Fruit fly (Drosophila melanogaster) whole organism, embryonic: ENCODE results near the gene Zw.

ENCODE experiments used
- Atf6 ChIP-seq: fragments of 200-800 bp; sonication (Bioruptor generic); IDR thresholded peaks from 2 replicates; pipeline ENCODE4 v1.3.6; 2022; ENCODE audit warnings: missing biosample characterization, missing genetic modification characterization
- B-H1 ChIP-seq: fragments of 200-800 bp; sonication (Bioruptor generic); IDR thresholded peaks from 3 replicates; pipeline ENCODE4 v1.3.6; 2022; ENCODE audit warnings: missing biosample characterization, missing genetic modification characterization
- Bteb2 ChIP-seq: fragments of 200-800 bp; sonication (Bioruptor generic); optimal IDR thresholded peaks from 2 replicates; lab custom pipeline; 2016; ENCODE audit warnings: missing biosample characterization, missing genetic modification characterization
- CG12219 ChIP-seq: fragments of 200-800 bp; sonication (Bioruptor generic); optimal IDR thresholded peaks from 3 replicates; lab custom pipeline; 2018; ENCODE audit warnings: missing biosample characterization, mild to moderate bottlenecking, missing genetic modification characterization
- CG1233 ChIP-seq: fragments of 200-800 bp; sonication (Bioruptor generic); optimal IDR thresholded peaks from 4 replicates; lab custom pipeline; 2018; ENCODE audit warnings: missing biosample characterization, mild to moderate bottlenecking, missing genetic modification characterization
- CG12744 ChIP-seq: fragments of 200-800 bp; sonication (Bioruptor generic); optimal IDR thresholded peaks from 2 replicates; lab custom pipeline; 2016; ENCODE audit warnings: missing biosample characterization, missing genetic modification characterization
- CG14710 ChIP-seq: fragments of 200-800 bp; sonication (Bioruptor generic); optimal IDR thresholded peaks from 3 replicates; lab custom pipeline; 2019; ENCODE audit warnings: missing biosample characterization, mild to moderate bottlenecking, missing genetic modification characterization, moderate library complexity
- CG14965 ChIP-seq: fragments of 200-800 bp; sonication (Bioruptor generic); optimal IDR thresholded peaks from 2 replicates; lab custom pipeline; 2016; ENCODE audit warnings: missing biosample characterization, missing genetic modification characterization, borderline replicate concordance
- CG1603 ChIP-seq: fragments of 200-800 bp; sonication (Bioruptor generic); optimal IDR thresholded peaks from 2 replicates; lab custom pipeline; 2019; ENCODE audit warnings: missing biosample characterization, mild to moderate bottlenecking, missing genetic modification characterization, moderate library complexity
- CG1647 ChIP-seq: fragments of 200-800 bp; sonication (Bioruptor generic); optimal IDR thresholded peaks from 3 replicates; lab custom pipeline; 2016; ENCODE audit warnings: missing biosample characterization, missing genetic modification characterization
- CG16813 ChIP-seq: fragments of 200-800 bp; sonication (Bioruptor generic); IDR thresholded peaks from 3 replicates; pipeline ENCODE4 v1.3.6; 2022; ENCODE audit warnings: missing biosample characterization, missing genetic modification characterization; ENCODE audit not compliant: partially characterized antibody
- CG17385 ChIP-seq: fragments of 200-800 bp; sonication (Bioruptor generic); optimal IDR thresholded peaks from 3 replicates; lab custom pipeline; 2018; ENCODE audit warnings: missing biosample characterization, mild to moderate bottlenecking, missing genetic modification characterization
- CG17612 ChIP-seq: fragments of 200-800 bp; sonication (Bioruptor generic); IDR thresholded peaks from 2 replicates; pipeline ENCODE4 v1.3.6; 2022; ENCODE audit warnings: missing biosample characterization, missing genetic modification characterization
- CG1832 ChIP-seq: fragments of 200-800 bp; sonication (Bioruptor generic); optimal IDR thresholded peaks from 2 replicates; lab custom pipeline; 2017; ENCODE audit warnings: missing biosample characterization, mild to moderate bottlenecking, missing genetic modification characterization, inconsistent platforms
- CG2129 ChIP-seq: fragments of 200-800 bp; sonication (Bioruptor generic); IDR thresholded peaks from 2 replicates; pipeline ENCODE4 v1.3.6; 2022; ENCODE audit warnings: missing biosample characterization, missing genetic modification characterization; ENCODE audit not compliant: partially characterized antibody
- CG2678 ChIP-seq: fragments of 200-800 bp; sonication (Bioruptor generic); optimal IDR thresholded peaks from 3 replicates; lab custom pipeline; 2019; ENCODE audit warnings: missing biosample characterization, mild to moderate bottlenecking, missing genetic modification characterization, moderate library complexity
- CG31224 ChIP-seq: fragments of 200-800 bp; sonication (Bioruptor generic); IDR thresholded peaks from 2 replicates; pipeline ENCODE4 v1.3.6; 2022; ENCODE audit warnings: missing biosample characterization, missing genetic modification characterization
- CG34422 ChIP-seq: fragments of 200-800 bp; sonication (Bioruptor generic); IDR thresholded peaks from 3 replicates; pipeline ENCODE4 v1.3.6; 2022; ENCODE audit warnings: missing biosample characterization, missing genetic modification characterization
- CG3995 ChIP-seq: fragments of 200-800 bp; sonication (Bioruptor generic); optimal IDR thresholded peaks from 3 replicates; lab custom pipeline; 2016; ENCODE audit warnings: missing biosample characterization, missing genetic modification characterization
- CG5245 ChIP-seq: fragments of 200-800 bp; sonication (Bioruptor generic); optimal IDR thresholded peaks from 3 replicates; lab custom pipeline; 2016; ENCODE audit warnings: missing biosample characterization, missing genetic modification characterization
- CG6689 ChIP-seq: fragments of 200-800 bp; sonication (Bioruptor generic); IDR thresholded peaks from 2 replicates; pipeline ENCODE4 v1.3.6; 2022; ENCODE audit warnings: missing biosample characterization, missing genetic modification characterization
- CG7556 ChIP-seq: fragments of 200-800 bp; sonication (Bioruptor generic); optimal IDR thresholded peaks from 2 replicates; lab custom pipeline; 2017; ENCODE audit warnings: missing biosample characterization, mild to moderate bottlenecking, missing genetic modification characterization
- CG8290 ChIP-seq, 3 experiments: fragments of 200-800 bp; sonication (Bioruptor generic); optimal IDR thresholded peaks; 2 replicates each; lab custom pipeline; 2016 to 2019; ENCODE audit warnings: missing biosample characterization in 3 of 3, missing genetic modification characterization in 3 of 3, mild to moderate bottlenecking in 2 of 3, moderate library complexity in 1 of 3
- Dip2 ChIP-seq: fragments of 200-800 bp; sonication (Bioruptor generic); IDR thresholded peaks from 2 replicates; pipeline ENCODE4 v1.3.6; 2022; ENCODE audit warnings: missing biosample characterization, missing genetic modification characterization
- Fer1 ChIP-seq: fragments of 200-800 bp; sonication (Bioruptor generic); optimal IDR thresholded peaks from 2 replicates; lab custom pipeline; 2017; ENCODE audit warnings: missing biosample characterization, mild to moderate bottlenecking, missing genetic modification characterization
- H15 ChIP-seq: fragments of 200-800 bp; sonication (Bioruptor generic); IDR thresholded peaks from 3 replicates; pipeline ENCODE4 v1.3.6; 2022; ENCODE audit warnings: missing biosample characterization, missing genetic modification characterization
- HmgZ ChIP-seq: fragments of 200-800 bp; sonication (Bioruptor generic); optimal IDR thresholded peaks from 2 replicates; lab custom pipeline; 2018; ENCODE audit warnings: missing biosample characterization, mild to moderate bottlenecking, missing genetic modification characterization
- Hr3 ChIP-seq: fragments of 200-800 bp; sonication (Bioruptor generic); optimal IDR thresholded peaks from 3 replicates; lab custom pipeline; 2016; ENCODE audit warnings: missing biosample characterization, missing genetic modification characterization
- Jarid2 ChIP-seq: fragments of 200-800 bp; sonication (Bioruptor generic); optimal IDR thresholded peaks from 3 replicates; lab custom pipeline; 2017; ENCODE audit warnings: mild to moderate bottlenecking, missing biosample characterization, missing genetic modification reagents, missing genetic modification characterization
- Kr ChIP-seq: fragments of 200-800 bp; sonication (Bioruptor generic); optimal IDR thresholded peaks from 2 replicates; lab custom pipeline; 2017; ENCODE audit warnings: missing biosample characterization, mild to moderate bottlenecking, missing genetic modification characterization
- MESR4 ChIP-seq: fragments of 200-800 bp; sonication (Bioruptor generic); optimal IDR thresholded peaks from 2 replicates; lab custom pipeline; 2018; ENCODE audit warnings: missing biosample characterization, mild to moderate bottlenecking, missing genetic modification characterization, moderate library complexity
- Mad ChIP-seq: fragments of 200-800 bp; sonication (Bioruptor generic); optimal IDR thresholded peaks from 2 replicates; lab custom pipeline; 2016; ENCODE audit warnings: missing biosample characterization, missing genetic modification characterization
- Mrtf ChIP-seq: fragments of 200-800 bp; sonication (Bioruptor generic); IDR thresholded peaks from 3 replicates; pipeline ENCODE4 v1.3.6; 2022; ENCODE audit warnings: missing biosample characterization, missing genetic modification characterization
- Myb ChIP-seq: fragments of 200-800 bp; sonication (Bioruptor generic); optimal IDR thresholded peaks from 2 replicates; lab custom pipeline; 2016; ENCODE audit warnings: missing biosample characterization, missing genetic modification characterization
- Nf-YC ChIP-seq: fragments of 200-800 bp; optimal IDR thresholded peaks from 3 replicates; lab custom pipeline; 2019; ENCODE audit warnings: missing biosample characterization, mild to moderate bottlenecking, missing genetic modification characterization, moderate library complexity
- Trl ChIP-seq, 3 experiments: fragments of >200 bp in 2 of 3; fragments of 200-800 bp in 1 of 3; sonication (Bioruptor generic) in 1 of 3; optimal IDR thresholded peaks; 2 replicates in 1 of 3; 3 replicates in 2 of 3; lab custom pipeline; 2016 to 2017; ENCODE audit warnings: missing biosample characterization in 1 of 3, missing genetic modification characterization in 1 of 3
- al ChIP-seq: fragments of 200-800 bp; sonication (Bioruptor generic); IDR thresholded peaks from 2 replicates; pipeline ENCODE4 v1.3.6; 2022; ENCODE audit warnings: missing biosample characterization, missing genetic modification characterization
- bab2 ChIP-seq: fragments of 200-800 bp; sonication (Bioruptor generic); optimal IDR thresholded peaks from 2 replicates; lab custom pipeline; 2016; ENCODE audit warnings: missing biosample characterization, missing genetic modification characterization
- bsh ChIP-seq, 2 experiments: fragments of 200-800 bp; sonication (Bioruptor generic); optimal IDR thresholded peaks; 2 replicates each; lab custom pipeline; 2017 to 2018; ENCODE audit warnings: mild to moderate bottlenecking in 2 of 2, missing biosample characterization in 2 of 2, missing genetic modification characterization in 2 of 2, moderate library complexity in 1 of 2
- dan ChIP-seq: fragments of 200-800 bp; sonication (Bioruptor generic); IDR thresholded peaks from 2 replicates; pipeline ENCODE4 v1.3.6; 2022; ENCODE audit warnings: missing biosample characterization, missing genetic modification characterization
- dm ChIP-seq: fragments of 200-800 bp; sonication (Bioruptor generic); optimal IDR thresholded peaks from 3 replicates; lab custom pipeline; 2016; ENCODE audit warnings: missing biosample characterization, missing genetic modification characterization
- fd3F ChIP-seq: fragments of 200-800 bp; sonication (Bioruptor generic); optimal IDR thresholded peaks from 2 replicates; lab custom pipeline; 2018; ENCODE audit warnings: missing biosample characterization, mild to moderate bottlenecking, missing genetic modification characterization, moderate library complexity
- gcm ChIP-seq: fragments of 200-800 bp; sonication (Bioruptor generic); optimal IDR thresholded peaks from 2 replicates; lab custom pipeline; 2019; ENCODE audit warnings: missing biosample characterization, mild to moderate bottlenecking, missing genetic modification characterization, moderate library complexity
- gt ChIP-seq: fragments of 200-800 bp; sonication (Bioruptor generic); IDR thresholded peaks from 2 replicates; pipeline ENCODE4 v1.3.6; 2022; ENCODE audit warnings: missing biosample characterization, missing genetic modification characterization
- mirr ChIP-seq: fragments of 200-800 bp; sonication (Bioruptor generic); optimal IDR thresholded peaks from 3 replicates; lab custom pipeline; 2018; ENCODE audit warnings: missing biosample characterization, mild to moderate bottlenecking, missing genetic modification characterization
- nerfin-1 ChIP-seq: fragments of 200-800 bp; sonication (Bioruptor generic); optimal IDR thresholded peaks from 3 replicates; lab custom pipeline; 2019; ENCODE audit warnings: missing biosample characterization, mild to moderate bottlenecking, missing genetic modification characterization, moderate library complexity
- slou ChIP-seq: fragments of 200-800 bp; sonication (Bioruptor generic); optimal IDR thresholded peaks from 3 replicates; lab custom pipeline; 2016; ENCODE audit warnings: missing biosample characterization, missing genetic modification characterization
- tgo ChIP-seq: fragments of 200-800 bp; sonication (Bioruptor generic); IDR thresholded peaks from 3 replicates; pipeline ENCODE4 v1.3.6; 2022; ENCODE audit warnings: missing biosample characterization, missing genetic modification characterization
- wdn ChIP-seq: fragments of 200-800 bp; sonication (Bioruptor generic); IDR thresholded peaks from 2 replicates; pipeline ENCODE4 v1.3.6; 2022; ENCODE audit warnings: missing biosample characterization, missing genetic modification characterization
- z ChIP-seq: fragments of 200-800 bp; sonication (Bioruptor generic); IDR thresholded peaks from 3 replicates; pipeline ENCODE4 v1.3.6; 2022; ENCODE audit warnings: missing biosample characterization, missing genetic modification characterization

Gene Zw

DNA sequence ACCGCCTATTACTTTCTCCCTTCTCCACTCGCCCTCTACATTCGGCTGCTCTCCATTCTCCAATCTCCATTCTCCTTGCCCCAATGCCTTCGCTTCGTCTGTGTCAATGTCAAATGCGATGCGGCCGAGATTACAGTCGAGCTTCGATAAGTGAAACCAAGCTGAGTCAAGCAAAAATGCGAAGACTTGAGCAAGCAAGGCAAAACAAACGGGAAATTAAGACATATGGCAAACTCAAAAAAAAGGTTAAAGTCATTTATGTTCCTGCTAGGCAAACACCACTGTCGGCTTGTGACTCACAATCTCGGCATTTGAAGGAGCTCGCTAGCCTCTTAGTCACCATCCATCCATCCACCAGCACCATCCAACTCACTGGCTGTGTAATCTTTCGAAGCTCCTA lies 1.4 kb downstream of the Zw start (continued):
- peak; percentile 97 for TF ChIP-seq CG1603
- peak; percentile 96 for TF ChIP-seq Mad
- TF ChIP-seq CG31224 (GFP tag; lab: Robert Waterston, UW) = peak; percentile 79
- TF ChIP-seq z (GFP tag; lab: Robert Waterston, UW) = 0 out of 3 replicates have a peak, but pooled peaks have one; percentile 38
- peak; percentile 81 for TF ChIP-seq CG17612 (GFP tag; lab: Robert Waterston, UW)
- no peak for TF ChIP-seq CG16813 (GFP tag; lab: Robert Waterston, UW)
- TF ChIP-seq Kr (GFP tag; lab: Kevin White, UChicago) = peak; percentile 79
- peak; percentile 98 for TF ChIP-seq bab2 (GFP tag; lab: Kevin White, UChicago)
- peak; percentile 97 for TF ChIP-seq CG8290 (GFP tag; optimal IDR thresholded peaks at IDR 0.05; lab: Kevin White, UChicago)
- TF ChIP-seq CG8290 (tag; optimal IDR thresholded peaks at IDR 0.05; lab: Kevin White, UChicago) = peak; percentile 92 to 98
- TF ChIP-seq Jarid2 = peak; percentile 54
- TF ChIP-seq CG14965 (GFP tag; lab: Kevin White, UChicago) = peak; percentile 68
- TF ChIP-seq Bteb2 (GFP tag; lab: Kevin White, UChicago) = peak; percentile 95
- peak; percentile 90 for TF ChIP-seq slou (GFP tag; lab: Kevin White, UChicago)
- peak; percentile 95 for TF ChIP-seq wdn (GFP tag; lab: Robert Waterston, UW)
- no peak for TF ChIP-seq CG2129 (GFP tag; lab: Robert Waterston, UW)
- peak; percentile 92 for TF ChIP-seq tgo (GFP tag; lab: Robert Waterston, UW)
- peak; percentile 98 for TF ChIP-seq HmgZ (tag; lab: Kevin White, UChicago)
- TF ChIP-seq CG2678 (tag; lab: Kevin White, UChicago) = peak; percentile 95
- no peak for TF ChIP-seq Trl (optimal IDR thresholded peaks at IDR 0.05; lab: Kevin White, UChicago)
- peak; percentile 98 for TF ChIP-seq Trl (GFP tag; optimal IDR thresholded peaks at IDR 0.05; lab: Kevin White, UChicago)
- peak; percentile 72 for TF ChIP-seq Nf-YC (tag; lab: Kevin White, UChicago)
- peak; percentile 84 for TF ChIP-seq al
- TF ChIP-seq bsh (GFP tag; optimal IDR thresholded peaks at IDR 0.05; lab: Kevin White, UChicago) = peak; percentile 97 to 98
- peak; percentile 94 for TF ChIP-seq CG1647 (GFP tag; lab: Kevin White, UChicago)
- TF ChIP-seq Hr3 (GFP tag; lab: Kevin White, UChicago) = peak; percentile 95
- peak; percentile 96 for TF ChIP-seq gcm (GFP tag; lab: Kevin White, UChicago)
- peak; percentile 94 for TF ChIP-seq dm (GFP tag; lab: Kevin White, UChicago)
- peak; percentile 95 for TF ChIP-seq Mrtf (GFP tag; lab: Robert Waterston, UW)
- peak; percentile 86 for TF ChIP-seq mirr
- TF ChIP-seq Myb (GFP tag; lab: Kevin White, UChicago) = peak; percentile 90
- TF ChIP-seq MESR4 (GFP tag; lab: Kevin White, UChicago) = peak; percentile 54
- peak; percentile 95 for TF ChIP-seq CG7556 (GFP tag; lab: Kevin White, UChicago)
- peak; percentile 91 for TF ChIP-seq CG1233 (GFP tag; lab: Kevin White, UChicago)
- TF ChIP-seq CG6689 = peak; percentile 94
- TF ChIP-seq dan = peak; percentile 91
- TF ChIP-seq CG12744 (GFP tag; lab: Kevin White, UChicago) = peak; percentile 88
- peak; percentile 96 for TF ChIP-seq CG5245 (GFP tag; lab: Kevin White, UChicago)
- TF ChIP-seq fd3F (GFP tag; lab: Kevin White, UChicago) = peak; percentile 94
- peak; percentile 91 for TF ChIP-seq Fer1 (GFP tag; lab: Kevin White, UChicago)
- peak; percentile 45; the same call in 1 of the 2 replicates for TF ChIP-seq Dip2 (GFP tag; lab: Robert Waterston, UW)
- TF ChIP-seq CG17385 = peak; percentile 94
- TF ChIP-seq Atf6 (GFP tag; lab: Robert Waterston, UW) = peak; percentile 94
- peak; percentile 97 for TF ChIP-seq CG12219 (GFP tag; lab: Kevin White, UChicago)
- peak; percentile 86 for TF ChIP-seq gt
- TF ChIP-seq CG1832 (GFP tag; lab: Kevin White, UChicago) = peak; percentile 13
- TF ChIP-seq H15 (GFP tag; lab: Robert Waterston, UW) = peak; percentile 90
- TF ChIP-seq B-H1 (GFP tag; lab: Robert Waterston, UW) = peak; percentile 89
- peak; percentile 92 for TF ChIP-seq CG14710 (tag; lab: Kevin White, UChicago)
- peak; percentile 93 for TF ChIP-seq CG34422 (GFP tag; lab: Robert Waterston, UW)
- TF ChIP-seq CG3995 (GFP tag; lab: Kevin White, UChicago) = peak; percentile 73
- TF ChIP-seq nerfin-1 (tag; lab: Kevin White, UChicago) = peak; percentile 87
